Fruit fly (Drosophila melanogaster) S2 (cell line): ENCODE results near the gene PolI.

Source experiments
- CG8478 ChIP-seq: fragments of >200 bp; optimal IDR thresholded peaks from 2 replicates; lab custom pipeline; 2018
- CTCF ChIP-seq, 2 experiments: fragments of >200 bp; optimal IDR thresholded peaks; 2 replicates each; lab custom pipeline; 2018

dm6 chr3R:8212594-8212993 is 20.7 kb upstream of the PolI start:
- TF ChIP-seq CTCF (optimal IDR thresholded peaks at IDR 0.05; lab: Kevin White, UChicago) = no peak
- TF ChIP-seq CG8478 = no peak
